Worm (Caenorhabditis elegans) whole organism, young adult: ENCODE measurements around the gene F36D3.16.

ENCODE experiments used
- B0035.1 ChIP-seq: sonication (generic microtip); optimal IDR thresholded peaks from 2 replicates; lab custom pipeline; 2016; ENCODE audit warnings: missing genetic modification characterization, mild to moderate bottlenecking, missing compliant biosample characterization, missing genotype, missing genetic modification reagents
- B0261.1 ChIP-seq: sonication (generic microtip); optimal IDR thresholded peaks from 2 replicates; lab custom pipeline; 2016; ENCODE audit warnings: mild to moderate bottlenecking, missing genetic modification characterization, moderate library complexity, missing compliant biosample characterization
- B0336.3 ChIP-seq: fragments of 200-800 bp; sonication (Bioruptor generic); IDR thresholded peaks from 2 replicates; pipeline ENCODE4 v1.3.6; 2022; ENCODE audit warnings: missing genetic modification characterization, missing compliant biosample characterization
- C17E4.6 ChIP-seq: fragments of 200-800 bp; sonication (Bioruptor generic); IDR thresholded peaks from 2 replicates; pipeline ENCODE4 v1.3.6; 2022; ENCODE audit warnings: missing genetic modification reagents, missing genetic modification characterization, missing compliant biosample characterization
- D2030.7 ChIP-seq: fragments of 200-800 bp; sonication (Bioruptor generic); IDR thresholded peaks from 2 replicates; pipeline ENCODE4 v1.3.6; 2022; ENCODE audit warnings: missing genetic modification reagents, missing genetic modification characterization, missing compliant biosample characterization
- F10E7.11 ChIP-seq: sonication (generic microtip); optimal IDR thresholded peaks from 2 replicates; lab custom pipeline; 2017; ENCODE audit warnings: mild to moderate bottlenecking, missing genetic modification characterization, moderate library complexity, missing compliant biosample characterization
- F23B12.7 ChIP-seq: sonication (generic microtip); optimal IDR thresholded peaks from 2 replicates; lab custom pipeline; 2017; ENCODE audit warnings: missing genetic modification characterization, mild to moderate bottlenecking, missing compliant biosample characterization, antibody characterized with exemption, moderate library complexity; ENCODE audit not compliant: insufficient read depth
- F33H1.4 ChIP-seq: fragments of 200-800 bp; sonication (Bioruptor generic); IDR thresholded peaks from 2 replicates; pipeline ENCODE4 v1.3.6; 2022; ENCODE audit warnings: missing genetic modification reagents, missing genetic modification characterization, missing compliant biosample characterization
- F39B2.1 ChIP-seq: fragments of 200-800 bp; sonication (Bioruptor generic); IDR thresholded peaks from 2 replicates; pipeline ENCODE4 v1.3.6; 2022; ENCODE audit warnings: missing genetic modification reagents, missing genetic modification characterization, missing compliant biosample characterization
- F57C9.4 ChIP-seq: sonication (generic microtip); optimal IDR thresholded peaks from 2 replicates; lab custom pipeline; 2017; ENCODE audit warnings: mild to moderate bottlenecking, missing genetic modification characterization, missing compliant biosample characterization
- Y53F4B.3 ChIP-seq: fragments of 200-800 bp; sonication (Bioruptor generic); IDR thresholded peaks from 2 replicates; pipeline ENCODE4 v1.3.6; 2022; ENCODE audit warnings: missing genetic modification reagents, missing genetic modification characterization, missing compliant biosample characterization
- Y79H2A.3 ChIP-seq: fragments of 200-800 bp; sonication (Bioruptor generic); conservative IDR thresholded peaks from 2 replicates; pipeline ENCODE4 v1.3.6; 2022; ENCODE audit warnings: missing genetic modification reagents, missing genetic modification characterization, missing compliant biosample characterization
- aptf-2 ChIP-seq: fragments of 200-800 bp; sonication (Bioruptor generic); conservative IDR thresholded peaks from 2 replicates; pipeline ENCODE4 v1.3.6; 2022; ENCODE audit warnings: missing genetic modification reagents, missing genetic modification characterization, missing compliant biosample characterization
- athp-1 ChIP-seq: sonication (generic microtip); optimal IDR thresholded peaks from 2 replicates; lab custom pipeline; 2017; ENCODE audit warnings: mild to moderate bottlenecking, missing genetic modification characterization, missing compliant biosample characterization
- attf-6 ChIP-seq: fragments of 200-800 bp; sonication (Bioruptor generic); IDR thresholded peaks from 2 replicates; pipeline ENCODE4 v1.3.6; 2022; ENCODE audit warnings: missing genetic modification reagents, missing genetic modification characterization, missing compliant biosample characterization
- bed-1 ChIP-seq: fragments of 200-800 bp; sonication (Bioruptor generic); IDR thresholded peaks from 2 replicates; pipeline ENCODE4 v1.3.6; 2022; ENCODE audit warnings: missing genetic modification reagents, missing genetic modification characterization, missing compliant biosample characterization
- cebp-1 ChIP-seq, 2 experiments: fragments of 200-800 bp in 1 of 2; sonication (Bioruptor generic) in 1 of 2; sonication (generic microtip) in 1 of 2; IDR thresholded peaks in 1 of 2; optimal IDR thresholded peaks in 1 of 2; 2 replicates each; pipeline versions ENCODE4 v1.3.6 to Lab custom; 2017 to 2022; ENCODE audit warnings: missing compliant biosample characterization in 2 of 2, missing genetic modification characterization in 2 of 2, mild to moderate bottlenecking in 1 of 2, missing genetic modification reagents in 1 of 2, moderate library complexity in 1 of 2
- ceh-40 ChIP-seq: fragments of 200-800 bp; sonication (Bioruptor generic); IDR thresholded peaks from 2 replicates; pipeline ENCODE4 v1.3.6; 2022; ENCODE audit warnings: missing genetic modification characterization, missing compliant biosample characterization
- ceh-58 ChIP-seq: fragments of 200-800 bp; sonication (Bioruptor generic); IDR thresholded peaks from 2 replicates; pipeline ENCODE4 v1.3.6; 2022; ENCODE audit warnings: missing genetic modification characterization, missing compliant biosample characterization
- die-1 ChIP-seq: sonication (generic microtip); optimal IDR thresholded peaks from 2 replicates; lab custom pipeline; 2016; ENCODE audit warnings: missing genotype, mild to moderate bottlenecking, missing genetic modification characterization, missing compliant biosample characterization
- egl-18 ChIP-seq: fragments of 200-800 bp; sonication (Bioruptor generic); IDR thresholded peaks from 2 replicates; pipeline ENCODE4 v1.3.6; 2022; ENCODE audit warnings: missing genetic modification reagents, missing genetic modification characterization, missing compliant biosample characterization
- egl-44 ChIP-seq: fragments of 200-800 bp; sonication (Bioruptor generic); IDR thresholded peaks from 2 replicates; pipeline ENCODE4 v1.3.6; 2022; ENCODE audit warnings: missing genetic modification reagents, missing genetic modification characterization, missing compliant biosample characterization
- egrh-3 ChIP-seq: fragments of 200-800 bp; sonication (Bioruptor generic); IDR thresholded peaks from 2 replicates; pipeline ENCODE4 v1.3.6; 2022; ENCODE audit warnings: missing genetic modification reagents, missing genetic modification characterization, missing compliant biosample characterization
- hlh-26 ChIP-seq: fragments of 200-800 bp; sonication (Bioruptor generic); conservative IDR thresholded peaks from 2 replicates; pipeline ENCODE4 v1.3.6; 2022; ENCODE audit warnings: missing genetic modification reagents, missing genetic modification characterization, missing compliant biosample characterization
- hrde-1 ChIP-seq: sonication (generic microtip); optimal IDR thresholded peaks from 2 replicates; lab custom pipeline; 2016; ENCODE audit warnings: missing genetic modification characterization, mild to moderate bottlenecking, missing compliant biosample characterization, moderate library complexity, missing genotype, missing genetic modification reagents, borderline replicate concordance
- lin-26 ChIP-seq: fragments of 200-800 bp; sonication (Bioruptor generic); IDR thresholded peaks from 2 replicates; pipeline ENCODE4 v1.3.6; 2022; ENCODE audit warnings: missing genetic modification reagents, missing genetic modification characterization, missing compliant biosample characterization
- lin-40 ChIP-seq: sonication (generic microtip); optimal IDR thresholded peaks from 2 replicates; lab custom pipeline; 2016; ENCODE audit warnings: missing genetic modification characterization, mild to moderate bottlenecking, missing compliant biosample characterization, missing genotype, missing genetic modification reagents
- lin-54 ChIP-seq: fragments of 200-800 bp; sonication (Bioruptor generic); optimal IDR thresholded peaks from 2 replicates; lab custom pipeline; 2018; ENCODE audit warnings: mild to moderate bottlenecking, missing genetic modification characterization, missing compliant biosample characterization
- lsl-1 ChIP-seq: fragments of 200-800 bp; sonication (Bioruptor generic); optimal IDR thresholded peaks from 2 replicates; lab custom pipeline; 2018; ENCODE audit warnings: mild to moderate bottlenecking, missing genetic modification characterization, moderate library complexity, missing compliant biosample characterization
- mcd-1 ChIP-seq: fragments of 200-800 bp; sonication (Bioruptor generic); IDR thresholded peaks from 2 replicates; pipeline ENCODE4 v1.3.6; 2022; ENCODE audit warnings: missing genetic modification reagents, missing genetic modification characterization, missing compliant biosample characterization
- mel-28 ChIP-seq: sonication (generic microtip); optimal IDR thresholded peaks from 2 replicates; lab custom pipeline; 2016; ENCODE audit warnings: borderline replicate concordance, mild to moderate bottlenecking, missing genetic modification characterization, missing compliant biosample characterization
- mes-4 ChIP-seq: sonication (generic microtip); optimal IDR thresholded peaks from 2 replicates; lab custom pipeline; 2016; ENCODE audit warnings: missing genotype, missing genetic modification characterization, missing compliant biosample characterization
- mxl-1 ChIP-seq: sonication (generic microtip); optimal IDR thresholded peaks from 2 replicates; lab custom pipeline; 2016; ENCODE audit warnings: missing genetic modification characterization, missing compliant biosample characterization
- nfya-2 ChIP-seq: fragments of 200-800 bp; sonication (Bioruptor generic); IDR thresholded peaks from 2 replicates; pipeline ENCODE4 v1.3.6; 2022; ENCODE audit warnings: missing genetic modification reagents, missing genetic modification characterization, missing compliant biosample characterization
- repo-1 ChIP-seq: sonication (generic microtip); optimal IDR thresholded peaks from 2 replicates; lab custom pipeline; 2017; ENCODE audit warnings: mild to moderate bottlenecking, missing genetic modification characterization, missing compliant biosample characterization
- sptf-2 ChIP-seq: fragments of 200-800 bp; sonication (Bioruptor generic); optimal IDR thresholded peaks from 2 replicates; lab custom pipeline; 2018; ENCODE audit warnings: mild to moderate bottlenecking, missing genetic modification characterization, missing compliant biosample characterization
- ztf-22 ChIP-seq: fragments of 200-800 bp; sonication (Bioruptor generic); optimal IDR thresholded peaks from 2 replicates; lab custom pipeline; 2018; ENCODE audit warnings: mild to moderate bottlenecking, missing genetic modification characterization, moderate library complexity, missing compliant biosample characterization
- ztf-3 ChIP-seq: fragments of 200-800 bp; sonication (Bioruptor generic); optimal IDR thresholded peaks from 2 replicates; lab custom pipeline; 2018; ENCODE audit warnings: mild to moderate bottlenecking, missing genetic modification characterization, missing compliant biosample characterization
- ztf-6 ChIP-seq: fragments of 200-800 bp; sonication (Bioruptor generic); IDR thresholded peaks from 2 replicates; pipeline ENCODE4 v1.3.6; 2022; ENCODE audit warnings: missing genetic modification reagents, missing genetic modification characterization, missing compliant biosample characterization

Gene F36D3.16

DNA sequence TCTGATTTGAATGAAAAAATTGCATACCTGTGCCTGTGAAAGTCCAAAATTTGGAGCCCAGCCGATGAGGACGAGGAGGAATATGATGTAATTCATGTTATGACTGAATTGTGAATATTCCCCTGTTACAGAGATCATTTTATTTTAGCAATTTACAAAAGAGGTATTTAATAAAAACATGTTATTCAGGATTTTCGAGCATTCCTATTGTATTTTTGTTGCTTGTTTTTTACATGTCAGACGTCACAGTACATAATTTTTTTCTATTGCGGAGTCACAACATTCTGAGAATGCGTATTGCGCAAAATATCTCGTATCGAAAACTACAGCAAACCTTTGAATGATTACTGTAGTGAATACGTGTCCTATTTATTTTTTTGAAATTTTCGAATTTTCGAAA is 24.7 kb upstream of the F36D3.16 start, which contains the start of gene F36D3.14:
Gene F36D3.14, minus strand, starts transcription at position 101 of the 400 bp plus-strand sequence.
- TF ChIP-seq F57C9.4 (tag; lab: Kevin White, UChicago) (no peak), cebp-1 (GFP tag; IDR thresholded peaks at IDR 0.05; lab: Robert Waterston, UW) (no peak), cebp-1 (tag; optimal IDR thresholded peaks at IDR 0.05; lab: Kevin White, UChicago) (no peak), mel-28 (tag; lab: Kevin White, UChicago) (no peak), mcd-1 (GFP tag; lab: Robert Waterston, UW) (no peak), C17E4.6 (GFP tag; lab: Robert Waterston, UW) (no peak), nfya-2 (GFP tag; lab: Robert Waterston, UW) (no peak)
- TF ChIP-seq, all 124 proteins: peak for 0

DNA sequence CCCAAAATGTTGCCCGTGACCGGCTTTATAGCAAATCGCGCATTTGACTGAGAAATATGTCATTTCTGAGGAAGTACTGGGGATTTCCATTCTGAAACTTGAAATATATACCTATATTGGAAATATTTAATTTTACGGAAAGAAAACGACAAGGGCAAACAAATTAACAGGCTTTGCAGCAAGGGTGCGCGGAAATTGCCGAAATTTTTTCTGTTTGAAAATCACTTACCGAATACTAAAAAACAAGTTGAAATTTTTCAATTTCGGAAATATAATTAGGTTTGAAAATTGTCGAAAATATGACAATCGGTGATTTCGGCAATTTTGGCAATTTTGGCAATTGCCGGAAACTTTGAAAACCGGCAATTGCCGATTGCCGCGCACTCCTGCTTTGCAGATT is 22.1 kb upstream of the F36D3.16 start, which contains the start of gene nhr-54:
Gene nhr-54, minus strand, starts transcription at position 101 of the 400 bp plus-strand sequence.
- TF ChIP-seq sptf-2 (GFP tag; lab: Kevin White, UChicago): no peak
- no peak for TF ChIP-seq repo-1 (tag; lab: Kevin White, UChicago)
- no peak for TF ChIP-seq ztf-3
- no peak for TF ChIP-seq mel-28 (tag; lab: Kevin White, UChicago)
- TF ChIP-seq lin-40 (tag; lab: Kevin White, UChicago): no peak
- TF ChIP-seq Y53F4B.3 (GFP tag; lab: Robert Waterston, UW): no peak
- no peak for TF ChIP-seq F39B2.1
- TF ChIP-seq attf-6 (GFP tag; lab: Robert Waterston, UW): no peak
- TF ChIP-seq F23B12.7 (tag; lab: Kevin White, UChicago): no peak
- TF ChIP-seq egrh-3 (GFP tag; lab: Robert Waterston, UW): no peak
- no peak for TF ChIP-seq Y79H2A.3 (GFP tag; lab: Robert Waterston, UW)
- TF ChIP-seq egl-44 (GFP tag; lab: Robert Waterston, UW): no peak
- no peak for TF ChIP-seq F33H1.4 (GFP tag; lab: Robert Waterston, UW)
- no peak for TF ChIP-seq mes-4 (tag; lab: Kevin White, UChicago)
- no peak for TF ChIP-seq ztf-6 (GFP tag; lab: Robert Waterston, UW)
- no peak for TF ChIP-seq ceh-58 (GFP tag; lab: Robert Waterston, UW)
- no peak for TF ChIP-seq C17E4.6 (GFP tag; lab: Robert Waterston, UW)
- TF ChIP-seq egl-18 (GFP tag; lab: Robert Waterston, UW): no peak
- TF ChIP-seq ceh-40 (GFP tag; lab: Robert Waterston, UW): no peak
- no peak for TF ChIP-seq B0261.1

DNA sequence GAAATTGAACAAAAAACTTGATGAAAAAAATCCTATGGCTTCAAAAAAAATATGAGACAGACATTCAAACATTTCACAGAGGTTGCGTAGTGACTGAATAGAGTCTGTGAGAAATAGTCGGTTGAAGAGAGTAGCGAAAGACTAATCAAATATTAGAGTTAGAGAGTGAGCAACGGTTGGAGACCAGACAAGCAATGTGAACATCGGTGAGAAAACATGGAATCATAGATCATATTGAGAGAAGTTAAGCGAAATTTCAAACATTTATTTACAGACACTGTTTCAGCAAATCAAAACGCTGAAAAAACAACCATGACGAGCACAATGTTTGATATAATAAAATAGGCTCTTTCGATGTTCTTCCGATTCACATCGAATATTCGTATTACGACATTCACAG is 21.2 kb upstream of the F36D3.16 start:
- no peak for TF ChIP-seq D2030.7 (GFP tag; lab: Robert Waterston, UW)
- TF ChIP-seq bed-1 (GFP tag; lab: Robert Waterston, UW): no peak
- no peak for TF ChIP-seq F57C9.4 (tag; lab: Kevin White, UChicago)
- TF ChIP-seq B0035.1 (tag; lab: Kevin White, UChicago): no peak
- TF ChIP-seq athp-1 (tag; lab: Kevin White, UChicago): no peak
- no peak for TF ChIP-seq hlh-26 (GFP tag; lab: Robert Waterston, UW)
- TF ChIP-seq lin-54 (GFP tag; lab: Kevin White, UChicago): no peak
- no peak for TF ChIP-seq F39B2.1
- no peak for TF ChIP-seq Y53F4B.3 (GFP tag; lab: Robert Waterston, UW)
- TF ChIP-seq die-1 (tag; lab: Kevin White, UChicago): no peak
- TF ChIP-seq, all 124 proteins: peak for 0

DNA sequence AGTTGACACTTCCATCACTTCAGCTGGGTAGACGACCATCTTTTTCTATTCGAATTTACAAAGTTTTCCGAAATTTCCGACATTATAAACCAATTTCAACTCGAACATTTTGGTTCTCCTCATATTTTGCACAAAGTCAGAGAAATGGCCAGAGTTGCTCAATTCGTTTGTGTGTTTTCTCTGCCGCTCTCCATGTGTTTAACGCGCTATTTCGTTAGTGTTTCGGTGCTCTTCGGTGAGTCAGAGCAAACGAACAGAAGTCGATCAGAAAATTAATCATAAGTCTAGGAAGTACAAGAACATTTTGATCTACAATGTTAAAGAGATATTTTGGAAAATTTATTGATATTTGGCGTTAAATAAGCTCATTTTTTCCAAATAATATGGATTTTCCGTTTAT is 19.2 kb upstream of the F36D3.16 start, which contains the start of gene srr-3:
Gene srr-3, minus strand, starts transcription at position 101 of the 400 bp plus-strand sequence.
- TF ChIP-seq ztf-22 (no peak), lin-26 (GFP tag; lab: Robert Waterston, UW) (no peak), Y79H2A.3 (GFP tag; lab: Robert Waterston, UW) (no peak), attf-6 (GFP tag; lab: Robert Waterston, UW) (no peak), B0336.3 (GFP tag; lab: Robert Waterston, UW) (no peak), F10E7.11 (tag; lab: Kevin White, UChicago) (no peak), lsl-1 (no peak), D2030.7 (GFP tag; lab: Robert Waterston, UW) (no peak), ceh-40 (GFP tag; lab: Robert Waterston, UW) (no peak), hrde-1 (no peak), mxl-1 (tag; lab: Kevin White, UChicago) (no peak), aptf-2 (GFP tag; lab: Robert Waterston, UW) (no peak), sptf-2 (GFP tag; lab: Kevin White, UChicago) (no peak)
